Worm (Caenorhabditis elegans) whole organism, early embryonic: ENCODE results near the gene str-196.

Source experiments
- B0310.2 ChIP-seq: sonication (generic microtip); optimal IDR thresholded peaks from 2 replicates; lab custom pipeline; 2016; ENCODE audit warnings: mild to moderate bottlenecking, missing genetic modification characterization, missing compliant biosample characterization
- F13C5.2 ChIP-seq: sonication (generic microtip); optimal IDR thresholded peaks from 2 replicates; lab custom pipeline; 2017; ENCODE audit warnings: mild to moderate bottlenecking, missing genetic modification characterization, inconsistent platforms, missing compliant biosample characterization
- aly-1 ChIP-seq: sonication (generic microtip); optimal IDR thresholded peaks from 2 replicates; lab custom pipeline; 2016; ENCODE audit warnings: missing genetic modification characterization, missing compliant biosample characterization
- ama-1 ChIP-seq: fragments of 150-350 bp; optimal IDR thresholded peaks from 2 replicates; lab custom pipeline; 2014
- ceh-13 ChIP-seq: fragments of 200-800 bp; sonication (Bioruptor generic); optimal IDR thresholded peaks from 2 replicates; lab custom pipeline; 2018; ENCODE audit warnings: mild to moderate bottlenecking, missing genetic modification characterization, missing compliant biosample characterization
- ceh-36 ChIP-seq: sonication (generic microtip); optimal IDR thresholded peaks from 2 replicates; lab custom pipeline; 2016; ENCODE audit warnings: missing genetic modification characterization, inconsistent platforms, missing compliant biosample characterization
- ets-7 ChIP-seq: sonication (generic microtip); optimal IDR thresholded peaks from 2 replicates; lab custom pipeline; 2016; ENCODE audit warnings: missing genotype, missing genetic modification characterization, missing compliant biosample characterization
- flt-1 ChIP-seq: fragments of 200-800 bp; sonication (Bioruptor generic); IDR thresholded peaks from 2 replicates; pipeline ENCODE4 v1.3.6; 2022; ENCODE audit warnings: missing genetic modification characterization, missing compliant biosample characterization
- hmbx-1 ChIP-seq: sonication (generic microtip); optimal IDR thresholded peaks from 2 replicates; lab custom pipeline; 2016; ENCODE audit warnings: mild to moderate bottlenecking, missing genetic modification characterization, missing compliant biosample characterization
- hmg-4 ChIP-seq: fragments of 200-800 bp; sonication (Bioruptor generic); optimal IDR thresholded peaks from 2 replicates; lab custom pipeline; 2018; ENCODE audit warnings: mild to moderate bottlenecking, missing genetic modification characterization, missing compliant biosample characterization
- hnd-1 ChIP-seq: sonication (generic microtip); optimal IDR thresholded peaks from 2 replicates; lab custom pipeline; 2016; ENCODE audit warnings: missing genetic modification characterization, missing compliant biosample characterization
- pes-1 ChIP-seq: fragments of 200-800 bp; sonication (Bioruptor generic); IDR thresholded peaks from 2 replicates; pipeline ENCODE4 v1.3.6; 2022; ENCODE audit warnings: missing genetic modification reagents, missing genetic modification characterization, missing compliant biosample characterization
- scrt-1 ChIP-seq: fragments of 200-800 bp; sonication (Bioruptor generic); IDR thresholded peaks from 2 replicates; pipeline ENCODE4 v1.3.6; 2022; ENCODE audit warnings: missing genetic modification characterization, missing compliant biosample characterization
- sea-1 ChIP-seq: fragments of 200-800 bp; sonication (Bioruptor generic); conservative IDR thresholded peaks from 2 replicates; pipeline ENCODE4 v1.3.6; 2022; ENCODE audit warnings: missing genetic modification characterization, missing compliant biosample characterization
- tbx-11 ChIP-seq: fragments of 200-800 bp; sonication (Bioruptor generic); IDR thresholded peaks from 2 replicates; pipeline ENCODE4 v1.3.6; 2022; ENCODE audit warnings: missing genetic modification characterization, missing compliant biosample characterization
- tbx-37 ChIP-seq: fragments of 200-800 bp; sonication (Bioruptor generic); conservative IDR thresholded peaks from 2 replicates; pipeline ENCODE4 v1.3.6; 2022; ENCODE audit warnings: missing genetic modification reagents, missing genetic modification characterization, missing compliant biosample characterization
- tra-4 ChIP-seq: sonication (generic microtip); optimal IDR thresholded peaks from 2 replicates; lab custom pipeline; 2017; ENCODE audit warnings: missing genetic modification characterization, missing compliant biosample characterization

The str-196 gene

ce11 chrV:491432-491831 lies at the start of gene str-196:
str-196 (plus strand) TSS chrV:491732.
- TF ChIP-seq pes-1 (no peak), F13C5.2 (tag; lab: Kevin White, UChicago) (no peak), ceh-13 (no peak), ceh-36 (tag; lab: Kevin White, UChicago) (no peak), sea-1 (GFP tag; lab: Robert Waterston, UW) (no peak), aly-1 (tag; lab: Kevin White, UChicago) (no peak), tbx-11 (GFP tag; lab: Robert Waterston, UW) (no peak), tbx-37 (GFP tag; lab: Robert Waterston, UW) (no peak)

- no peak for TF ChIP-seq ets-7
- no peak for TF ChIP-seq tbx-37 (GFP tag; lab: Robert Waterston, UW)
- TF ChIP-seq ceh-13, result no peak
- no peak for TF ChIP-seq B0310.2 (tag; lab: Kevin White, UChicago)
- no peak for TF ChIP-seq tbx-11 (GFP tag; lab: Robert Waterston, UW)
- TF ChIP-seq scrt-1 (GFP tag; lab: Robert Waterston, UW), result no peak
- TF ChIP-seq pes-1, result no peak
- no peak for TF ChIP-seq aly-1 (tag; lab: Kevin White, UChicago)
- TF ChIP-seq sea-1 (GFP tag; lab: Robert Waterston, UW), result no peak
- TF ChIP-seq F13C5.2 (tag; lab: Kevin White, UChicago), result no peak
- TF ChIP-seq ceh-36 (tag; lab: Kevin White, UChicago), result no peak
- no peak for TF ChIP-seq flt-1 (GFP tag; lab: Robert Waterston, UW)
- no peak for TF ChIP-seq hnd-1 (tag; lab: Kevin White, UChicago)
- no peak for TF ChIP-seq hmbx-1
- TF ChIP-seq tra-4 (tag; lab: Kevin White, UChicago), result no peak
- TF ChIP-seq hmg-4 (GFP tag; lab: Kevin White, UChicago), result no peak
- TF ChIP-seq ama-1 (lab: Kevin White, UChicago), result no peak
Measured at ce11 chrV:443193-443592, 48.3 kb upstream of the str-196 start, which contains the start of gene srh-33. srh-33 (minus strand) TSS chrV:443293.

ce11 chrV:446574-446973 lies 45.0 kb upstream of the str-196 start, which contains the start of gene srh-34:
srh-34 (minus strand) TSS chrV:446674.
- TF ChIP-seq scrt-1 (GFP tag; lab: Robert Waterston, UW) (no peak), tra-4 (tag; lab: Kevin White, UChicago) (no peak), tbx-37 (GFP tag; lab: Robert Waterston, UW) (no peak), ceh-36 (tag; lab: Kevin White, UChicago) (no peak), sea-1 (GFP tag; lab: Robert Waterston, UW) (no peak), aly-1 (tag; lab: Kevin White, UChicago) (no peak), hmbx-1 (no peak), flt-1 (GFP tag; lab: Robert Waterston, UW) (no peak), ceh-13 (no peak)

ce11 chrV:446988-447387 lies 44.5 kb upstream of the str-196 start:
- TF ChIP-seq sea-1 (GFP tag; lab: Robert Waterston, UW), result no peak
- peak; percentile 23 for TF ChIP-seq hmg-4 (GFP tag; lab: Kevin White, UChicago)

ce11 chrV:449130-449529 lies 42.4 kb upstream of the str-196 start, which contains the start of gene srh-35:
srh-35 (minus strand) TSS chrV:449230.
- TF ChIP-seq tra-4 (tag; lab: Kevin White, UChicago) (no peak), aly-1 (tag; lab: Kevin White, UChicago) (no peak), scrt-1 (GFP tag; lab: Robert Waterston, UW) (no peak), F13C5.2 (tag; lab: Kevin White, UChicago) (no peak)

ce11 chrV:449685-450084 lies 41.8 kb upstream of the str-196 start, which contains the start of gene M02H5.8:
M02H5.8 (plus strand) TSS chrV:449981.
- TF ChIP-seq B0310.2 (tag; lab: Kevin White, UChicago) (no peak), hnd-1 (tag; lab: Kevin White, UChicago) (no peak), ama-1 (lab: Kevin White, UChicago) (no peak), flt-1 (GFP tag; lab: Robert Waterston, UW) (no peak), aly-1 (tag; lab: Kevin White, UChicago) (no peak), tra-4 (tag; lab: Kevin White, UChicago) (no peak), sea-1 (GFP tag; lab: Robert Waterston, UW) (no peak), tbx-37 (GFP tag; lab: Robert Waterston, UW) (no peak), pes-1 (no peak)

- no peak for TF ChIP-seq aly-1 (tag; lab: Kevin White, UChicago)
- TF ChIP-seq tbx-37 (GFP tag; lab: Robert Waterston, UW), result no peak
- no peak for TF ChIP-seq ceh-36 (tag; lab: Kevin White, UChicago)
- no peak for TF ChIP-seq pes-1
- no peak for TF ChIP-seq tra-4 (tag; lab: Kevin White, UChicago)
- TF ChIP-seq tbx-11 (GFP tag; lab: Robert Waterston, UW), result no peak
- no peak for TF ChIP-seq scrt-1 (GFP tag; lab: Robert Waterston, UW)
- TF ChIP-seq B0310.2 (tag; lab: Kevin White, UChicago), result no peak
- no peak for TF ChIP-seq sea-1 (GFP tag; lab: Robert Waterston, UW)
- no peak for TF ChIP-seq hnd-1 (tag; lab: Kevin White, UChicago)
- TF ChIP-seq hmbx-1, result no peak
Measured at ce11 chrV:450757-451501, 40.6 kb upstream of the str-196 start, which contains the start of gene nhr-123. nhr-123 (plus strand) TSS chrV:451451.
